Fruit fly (Drosophila melanogaster): ENCODE results near the gene CG44362.

The CG44362 gene

DNA sequence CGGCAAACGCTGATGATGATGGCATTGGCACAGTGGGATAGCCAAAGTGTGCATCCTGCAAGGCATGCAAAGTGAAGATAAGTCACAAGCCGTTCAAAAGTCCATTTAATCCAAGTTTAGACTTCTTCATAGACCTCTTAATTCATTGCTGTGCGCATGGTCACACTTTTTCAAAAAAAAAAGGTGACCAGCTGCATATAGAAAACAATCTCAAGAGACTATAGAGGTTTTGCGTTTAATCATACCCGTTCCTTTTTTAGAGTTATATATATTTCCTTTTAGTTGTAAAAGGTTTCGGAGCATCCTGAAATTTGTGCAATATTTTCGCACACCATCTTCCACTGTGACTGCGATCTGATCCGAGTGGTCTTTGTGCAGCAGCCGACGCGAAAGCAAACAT, 17.1 kb downstream of the CG44362 start:
- TF ChIP-seq CG5204 (GFP tag; optimal IDR thresholded peaks at IDR 0.05) (no peak), Mnt (GFP tag; optimal IDR thresholded peaks at IDR 0.05) (no peak), CG14711 (tag; optimal IDR thresholded peaks at IDR 0.05) (no peak), Crg-1 (GFP tag; optimal IDR thresholded peaks at IDR 0.05) (no peak), toe (GFP tag; optimal IDR thresholded peaks at IDR 0.05) (no peak), kay (GFP tag; ENCODE audit: borderline replicate concordance) (no peak), CG11617 (GFP tag; optimal IDR thresholded peaks at IDR 0.05) (no peak), pad (GFP tag; optimal IDR thresholded peaks at IDR 0.05) (no peak), tj (GFP tag; optimal IDR thresholded peaks at IDR 0.05) (no peak), cic (GFP tag; optimal IDR thresholded peaks at IDR 0.05) (no peak), cnc (optimal IDR thresholded peaks at IDR 0.05) (no peak), CG1620 (GFP tag; optimal IDR thresholded peaks at IDR 0.05) (no peak), CG12768 (GFP tag; optimal IDR thresholded peaks at IDR 0.05) (no peak)

DNA sequence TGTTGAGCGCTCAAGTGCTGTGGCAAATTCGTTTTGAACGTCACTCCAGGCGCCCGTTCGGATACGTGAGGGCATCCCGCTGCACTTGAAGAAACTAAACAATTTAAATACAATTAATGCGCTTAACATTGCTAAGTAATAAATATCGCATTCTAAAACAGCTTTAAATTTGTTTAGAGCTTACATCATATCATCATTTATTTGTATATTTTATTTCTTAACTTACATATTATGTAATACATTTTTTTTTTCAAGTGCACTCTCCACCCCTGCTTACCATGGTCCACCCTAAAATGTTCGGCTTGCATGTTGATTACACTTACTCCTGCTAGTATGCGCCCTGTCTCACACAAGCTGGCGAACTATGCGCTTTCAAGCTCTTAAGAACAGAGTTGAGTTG, 18.0 kb downstream of the CG44362 start:
- TF ChIP-seq CG12768 (GFP tag; optimal IDR thresholded peaks at IDR 0.05) (no peak), cic (GFP tag; optimal IDR thresholded peaks at IDR 0.05) (no peak), kay (GFP tag; ENCODE audit: borderline replicate concordance) (no peak), Clk (GFP tag; optimal IDR thresholded peaks at IDR 0.05) (no peak), Crg-1 (GFP tag; optimal IDR thresholded peaks at IDR 0.05) (no peak), bab1 (GFP tag; optimal IDR thresholded peaks at IDR 0.05) (no peak), CG7101 (tag; optimal IDR thresholded peaks at IDR 0.05) (no peak), CG7045 (GFP tag; optimal IDR thresholded peaks at IDR 0.05) (no peak)

DNA sequence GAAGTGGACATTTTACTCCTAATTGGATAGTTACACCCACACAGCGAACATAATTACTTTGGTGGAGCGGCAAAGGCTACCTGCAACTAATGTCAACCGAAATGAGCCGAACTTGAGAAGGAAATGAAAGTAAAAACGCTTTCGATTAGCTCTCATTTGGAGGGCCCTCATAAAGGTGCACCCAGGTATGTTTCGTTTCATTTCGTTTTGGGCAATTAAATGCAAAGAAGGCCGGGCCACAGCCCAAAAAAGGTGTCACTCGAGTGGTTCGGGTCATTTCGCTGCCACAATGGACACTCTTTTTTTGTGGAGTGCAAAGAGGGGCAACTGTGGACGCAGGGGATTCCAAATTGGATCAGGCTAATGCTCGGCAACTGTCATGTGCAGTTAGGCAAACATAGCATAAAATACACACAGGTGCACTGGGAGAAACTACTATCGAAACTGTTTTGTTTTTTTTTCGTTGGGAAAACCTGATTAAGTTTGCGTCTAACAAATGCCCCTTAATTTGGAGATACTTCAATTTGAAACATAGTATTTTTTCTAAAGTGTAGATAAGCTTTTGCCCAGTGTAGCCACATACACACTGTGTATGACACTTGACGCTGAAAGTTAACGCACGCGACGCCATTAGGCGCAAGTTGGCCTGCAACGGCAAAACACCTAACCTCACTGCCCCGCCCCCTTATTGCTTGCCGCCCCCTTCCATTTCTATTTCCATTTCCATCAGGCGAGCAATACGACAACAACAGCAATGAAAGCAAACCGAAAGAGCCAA, 19.3 kb downstream of the CG44362 start:
- TF ChIP-seq ovo (GFP tag; optimal IDR thresholded peaks at IDR 0.05): no peak
- TF ChIP-seq Hr96 (GFP tag; optimal IDR thresholded peaks at IDR 0.05): no peak
- TF ChIP-seq CG5204 (GFP tag; optimal IDR thresholded peaks at IDR 0.05): no peak
- TF ChIP-seq CG33017 (tag; optimal IDR thresholded peaks at IDR 0.05): no peak
- no peak for TF ChIP-seq Mnt (GFP tag; optimal IDR thresholded peaks at IDR 0.05)
- TF ChIP-seq kay (GFP tag; ENCODE audit: borderline replicate concordance): no peak

DNA sequence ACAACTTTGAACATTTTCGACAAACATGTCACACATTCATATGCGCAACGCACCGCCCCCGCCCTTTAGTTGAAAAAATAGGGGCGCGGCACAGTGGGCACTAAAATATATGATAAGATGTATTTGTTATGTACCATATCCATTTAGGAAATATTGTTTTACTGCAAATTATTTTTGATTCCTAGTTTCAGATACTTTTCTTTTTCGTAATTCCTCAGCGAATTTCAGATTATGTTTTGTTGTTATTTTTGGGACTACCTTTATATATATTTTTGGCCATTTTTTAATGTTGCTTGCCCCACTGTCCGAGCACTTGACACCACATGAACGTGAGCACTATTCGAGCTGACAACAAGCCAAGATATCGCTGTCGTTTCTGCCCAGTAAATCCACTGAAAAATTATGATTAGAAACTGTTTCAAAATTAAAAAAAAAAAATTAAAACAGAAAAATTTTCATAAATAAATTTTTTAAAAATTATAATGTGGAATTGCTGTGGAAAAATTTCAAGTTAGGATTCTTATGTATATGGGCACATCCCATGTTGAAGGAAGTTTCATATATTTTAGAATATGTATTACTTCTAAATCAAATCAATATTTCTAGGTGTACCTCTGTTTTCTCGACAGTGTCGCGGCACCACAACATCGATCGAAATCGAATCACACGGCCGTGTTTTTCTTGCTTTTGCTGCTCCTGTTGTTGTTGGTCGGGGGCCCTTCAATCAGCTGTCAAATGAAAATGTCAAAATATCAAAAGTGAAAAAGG, 20.1 kb downstream of the CG44362 start:
- TF ChIP-seq CG12768 (GFP tag; optimal IDR thresholded peaks at IDR 0.05) (no peak), kay (GFP tag; ENCODE audit: borderline replicate concordance) (no peak), CG1620 (GFP tag; optimal IDR thresholded peaks at IDR 0.05) (no peak), CG7045 (GFP tag; optimal IDR thresholded peaks at IDR 0.05) (no peak), tj (GFP tag; optimal IDR thresholded peaks at IDR 0.05) (peak; percentile 6)

DNA sequence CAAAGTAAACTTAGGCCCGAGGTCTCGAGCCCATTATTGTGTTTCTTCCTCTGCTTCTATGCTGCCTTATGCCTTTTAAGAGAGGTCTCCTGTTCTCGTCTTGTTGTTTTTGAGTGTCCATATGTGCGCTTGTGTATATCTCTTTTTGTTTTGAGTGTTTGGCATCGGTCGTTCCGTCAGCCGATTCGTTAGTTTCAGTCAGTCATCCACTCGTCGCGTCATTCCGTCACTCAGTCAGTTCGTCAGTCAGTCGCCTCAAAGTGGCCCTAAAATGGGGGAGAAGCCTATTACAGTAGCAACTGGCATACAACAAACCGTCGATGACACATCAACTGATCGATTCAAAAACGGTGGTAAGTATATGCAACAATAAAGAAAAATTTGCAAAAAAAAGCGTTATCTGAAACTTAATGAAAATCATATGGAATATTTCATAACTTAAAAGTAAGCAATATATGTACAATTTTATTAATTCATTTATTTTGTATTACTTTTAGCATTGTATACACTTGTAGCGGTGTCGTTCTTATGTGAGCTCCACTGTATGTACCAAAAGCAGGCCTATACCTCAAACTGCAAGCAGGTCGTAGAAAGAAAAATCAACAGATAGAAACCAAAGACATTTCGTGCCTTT, 20.8 kb downstream of the CG44362 start:
- TF ChIP-seq CG5204 (GFP tag; optimal IDR thresholded peaks at IDR 0.05): peak; percentile 23
- no peak for TF ChIP-seq CG12768 (GFP tag; optimal IDR thresholded peaks at IDR 0.05)
- no peak for TF ChIP-seq toe (GFP tag; optimal IDR thresholded peaks at IDR 0.05)
- no peak for TF ChIP-seq bab1 (GFP tag; optimal IDR thresholded peaks at IDR 0.05)
- no peak for TF ChIP-seq Crg-1 (GFP tag; optimal IDR thresholded peaks at IDR 0.05)
- TF ChIP-seq CG33017 (tag; optimal IDR thresholded peaks at IDR 0.05): no peak
- no peak for TF ChIP-seq CG1620 (GFP tag; optimal IDR thresholded peaks at IDR 0.05)
- TF ChIP-seq kay (GFP tag; ENCODE audit: borderline replicate concordance): no peak
- no peak for TF ChIP-seq pad (GFP tag; optimal IDR thresholded peaks at IDR 0.05)
- no peak for TF ChIP-seq tj (GFP tag; optimal IDR thresholded peaks at IDR 0.05)
- peak; percentile 14 for TF ChIP-seq CG7101 (tag; optimal IDR thresholded peaks at IDR 0.05)
- TF ChIP-seq cic (GFP tag; optimal IDR thresholded peaks at IDR 0.05): no peak
- TF ChIP-seq Clk (GFP tag; optimal IDR thresholded peaks at IDR 0.05): no peak
- no peak for TF ChIP-seq Mnt (GFP tag; optimal IDR thresholded peaks at IDR 0.05)
- TF ChIP-seq ovo (GFP tag; optimal IDR thresholded peaks at IDR 0.05): no peak
- no peak for TF ChIP-seq CG14711 (tag; optimal IDR thresholded peaks at IDR 0.05)
- TF ChIP-seq CG11617 (GFP tag; optimal IDR thresholded peaks at IDR 0.05): no peak
- no peak for TF ChIP-seq cnc (optimal IDR thresholded peaks at IDR 0.05)
- TF ChIP-seq Hr96 (GFP tag; optimal IDR thresholded peaks at IDR 0.05): peak; percentile 24
- TF ChIP-seq CG7045 (GFP tag; optimal IDR thresholded peaks at IDR 0.05): no peak

DNA sequence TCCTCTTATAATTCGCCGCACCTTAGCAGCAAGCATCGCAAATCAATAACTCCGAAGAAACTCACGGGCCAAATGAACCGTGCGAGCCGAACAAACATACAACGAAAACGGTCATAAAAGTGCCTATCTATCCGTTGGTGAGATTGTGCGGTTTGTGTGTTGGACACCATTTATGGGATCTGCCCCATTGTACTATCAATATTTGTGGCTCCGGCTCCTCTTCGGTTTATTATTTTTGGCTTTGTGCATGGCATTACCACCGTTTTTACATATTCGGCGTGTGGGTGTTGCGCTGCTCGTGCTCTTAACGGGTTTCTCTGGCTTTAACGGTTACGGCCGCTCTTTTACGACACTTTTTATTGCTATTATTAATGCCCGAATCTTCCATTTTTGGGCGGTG, 22.0 kb downstream of the CG44362 start:
- no peak for TF ChIP-seq CG14711 (tag; optimal IDR thresholded peaks at IDR 0.05)
- no peak for TF ChIP-seq kay (GFP tag; ENCODE audit: borderline replicate concordance)
- TF ChIP-seq CG12768 (GFP tag; optimal IDR thresholded peaks at IDR 0.05): no peak
- TF ChIP-seq pad (GFP tag; optimal IDR thresholded peaks at IDR 0.05): no peak
- TF ChIP-seq Clk (GFP tag; optimal IDR thresholded peaks at IDR 0.05): no peak
- TF ChIP-seq CG11617 (GFP tag; optimal IDR thresholded peaks at IDR 0.05): no peak
- TF ChIP-seq CG33017 (tag; optimal IDR thresholded peaks at IDR 0.05): no peak
- TF ChIP-seq CG7045 (GFP tag; optimal IDR thresholded peaks at IDR 0.05): no peak
- TF ChIP-seq CG5204 (GFP tag; optimal IDR thresholded peaks at IDR 0.05): no peak
- no peak for TF ChIP-seq ovo (GFP tag; optimal IDR thresholded peaks at IDR 0.05)
- no peak for TF ChIP-seq tj (GFP tag; optimal IDR thresholded peaks at IDR 0.05)
- TF ChIP-seq toe (GFP tag; optimal IDR thresholded peaks at IDR 0.05): no peak
- TF ChIP-seq CG7101 (tag; optimal IDR thresholded peaks at IDR 0.05): no peak
- TF ChIP-seq Hr96 (GFP tag; optimal IDR thresholded peaks at IDR 0.05): no peak
- TF ChIP-seq CG1620 (GFP tag; optimal IDR thresholded peaks at IDR 0.05): no peak
- TF ChIP-seq cic (GFP tag; optimal IDR thresholded peaks at IDR 0.05): no peak
- TF ChIP-seq Mnt (GFP tag; optimal IDR thresholded peaks at IDR 0.05): no peak
- no peak for TF ChIP-seq cnc (optimal IDR thresholded peaks at IDR 0.05)

All from whole organism, adult.